Fruit fly (Drosophila melanogaster) whole organism, wandering third instar larva: Measurements from ENCODE around the gene Cap-D2.

Experiments used
- Abd-B ChIP-seq: fragments of >200 bp; optimal IDR thresholded peaks from 2 replicates; lab custom pipeline; 2017; ENCODE audit warnings: missing biosample characterization, missing genetic modification characterization
- CG32264 ChIP-seq: fragments of 200-800 bp; sonication (Bioruptor generic); optimal IDR thresholded peaks from 2 replicates; lab custom pipeline; 2016; ENCODE audit warnings: missing biosample characterization, missing genetic modification characterization
- CG9705 ChIP-seq: fragments of 200-800 bp; sonication (Bioruptor generic); optimal IDR thresholded peaks from 2 replicates; lab custom pipeline; 2018; ENCODE audit warnings: missing biosample characterization, mild to moderate bottlenecking, missing genetic modification characterization
- GATAd ChIP-seq: sonication (Bioruptor generic); optimal IDR thresholded peaks from 2 replicates; lab custom pipeline; 2016; ENCODE audit warnings: missing biosample characterization, missing genetic modification characterization
- Hnf4 ChIP-seq: fragments of 200-800 bp; sonication (Bioruptor generic); optimal IDR thresholded peaks from 2 replicates; lab custom pipeline; 2016; ENCODE audit warnings: missing biosample characterization, mild to moderate bottlenecking, missing genetic modification characterization
- Hr78 ChIP-seq: fragments of >200 bp; optimal IDR thresholded peaks from 2 replicates; lab custom pipeline; 2017; ENCODE audit warnings: missing biosample characterization, missing genetic modification characterization
- Hr83 ChIP-seq: fragments of 200-300 bp; sonication (Bioruptor generic); optimal IDR thresholded peaks from 2 replicates; lab custom pipeline; 2016; ENCODE audit warnings: missing biosample characterization, mild to moderate bottlenecking, missing genetic modification characterization, moderate library complexity; ENCODE audit not compliant: poor library complexity, severe bottlenecking
- Mio ChIP-seq: sonication (Bioruptor generic); optimal IDR thresholded peaks from 2 replicates; lab custom pipeline; 2016; ENCODE audit warnings: missing biosample characterization, missing genetic modification characterization
- Myc ChIP-seq: fragments of >200 bp; optimal IDR thresholded peaks from 2 replicates; lab custom pipeline; 2017
- Rel ChIP-seq, 2 experiments: fragments of 200-800 bp; sonication (Bioruptor generic) in 1 of 2; optimal IDR thresholded peaks; 2 replicates in 1 of 2; 3 replicates in 1 of 2; lab custom pipeline; 2016 to 2019; ENCODE audit warnings: mild to moderate bottlenecking in 2 of 2, missing biosample characterization in 2 of 2, missing genetic modification characterization in 2 of 2, moderate library complexity in 1 of 2
- Sp1 ChIP-seq: fragments of 200-800 bp; sonication (Bioruptor generic); optimal IDR thresholded peaks from 3 replicates; lab custom pipeline; 2019; ENCODE audit warnings: missing biosample characterization, mild to moderate bottlenecking, missing genetic modification characterization, moderate library complexity
- brk ChIP-seq: fragments of 200-800 bp; sonication (Bioruptor generic); optimal IDR thresholded peaks from 2 replicates; lab custom pipeline; 2016; ENCODE audit warnings: missing biosample characterization, mild to moderate bottlenecking, missing genetic modification characterization
- dl ChIP-seq, 2 experiments: fragments of 175-275, 200-275 bp in 1 of 2; fragments of 200-275 bp in 1 of 2; sonication (Bioruptor generic); optimal IDR thresholded peaks; lab custom pipeline; 2018; ENCODE audit warnings: mild to moderate bottlenecking in 2 of 2, missing biosample characterization in 2 of 2, missing genetic modification characterization in 2 of 2, moderate library complexity in 2 of 2; ENCODE audit not compliant: partially characterized antibody in 2 of 2, insufficient read depth in 1 of 2
- dmrt93B ChIP-seq: fragments of 200-800 bp; sonication (Bioruptor generic); optimal IDR thresholded peaks from 2 replicates; lab custom pipeline; 2018; ENCODE audit warnings: missing biosample characterization, mild to moderate bottlenecking, missing genetic modification characterization
- ey ChIP-seq: fragments of 200-800 bp; sonication (Bioruptor generic); optimal IDR thresholded peaks from 2 replicates; lab custom pipeline; 2016; ENCODE audit warnings: missing biosample characterization, missing genetic modification characterization
- foxo ChIP-seq, 2 experiments: fragments of 200-800 bp; sonication (Bioruptor generic); optimal IDR thresholded peaks; 2 replicates in 1 of 2; 3 replicates in 1 of 2; lab custom pipeline; 2016 to 2017; ENCODE audit warnings: missing biosample characterization in 2 of 2, missing genetic modification characterization in 2 of 2
- fru ChIP-seq: fragments of 200-800 bp; sonication (Bioruptor generic); optimal IDR thresholded peaks from 3 replicates; lab custom pipeline; 2016; ENCODE audit warnings: missing biosample characterization, mild to moderate bottlenecking, missing genetic modification characterization
- h ChIP-seq: fragments of 200-800 bp; sonication (Bioruptor generic); optimal IDR thresholded peaks from 3 replicates; lab custom pipeline; 2016; ENCODE audit warnings: missing biosample characterization, mild to moderate bottlenecking, missing genetic modification characterization
- lola ChIP-seq: fragments of >200 bp; optimal IDR thresholded peaks from 2 replicates; lab custom pipeline; 2017; ENCODE audit warnings: missing biosample characterization, missing genetic modification characterization
- pan ChIP-seq: fragments of >200 bp; optimal IDR thresholded peaks from 2 replicates; lab custom pipeline; 2017
- psq ChIP-seq: fragments of 200-800 bp; sonication (Bioruptor generic); optimal IDR thresholded peaks from 3 replicates; lab custom pipeline; 2017; ENCODE audit warnings: missing biosample characterization, mild to moderate bottlenecking, missing genetic modification characterization, moderate library complexity
- rgr ChIP-seq: fragments of 200-800 bp; sonication (Bioruptor generic); optimal IDR thresholded peaks from 3 replicates; lab custom pipeline; 2016; ENCODE audit warnings: missing biosample characterization, mild to moderate bottlenecking, missing genetic modification characterization
- sage ChIP-seq: fragments of 200-800 bp; sonication (Bioruptor generic); optimal IDR thresholded peaks from 2 replicates; lab custom pipeline; 2016; ENCODE audit warnings: missing biosample characterization, mild to moderate bottlenecking, missing genetic modification characterization
- sv ChIP-seq: fragments of 200-800 bp; sonication (Bioruptor generic); optimal IDR thresholded peaks from 3 replicates; lab custom pipeline; 2016; ENCODE audit warnings: missing biosample characterization, missing genetic modification characterization
- tai ChIP-seq: sonication (Bioruptor generic); optimal IDR thresholded peaks from 2 replicates; lab custom pipeline; 2016; ENCODE audit warnings: missing biosample characterization, missing genetic modification characterization
- woc ChIP-seq: sonication (Bioruptor generic); optimal IDR thresholded peaks from 2 replicates; lab custom pipeline; 2016; ENCODE audit warnings: missing biosample characterization, mild to moderate bottlenecking, missing genetic modification characterization

The Cap-D2 gene

DNA sequence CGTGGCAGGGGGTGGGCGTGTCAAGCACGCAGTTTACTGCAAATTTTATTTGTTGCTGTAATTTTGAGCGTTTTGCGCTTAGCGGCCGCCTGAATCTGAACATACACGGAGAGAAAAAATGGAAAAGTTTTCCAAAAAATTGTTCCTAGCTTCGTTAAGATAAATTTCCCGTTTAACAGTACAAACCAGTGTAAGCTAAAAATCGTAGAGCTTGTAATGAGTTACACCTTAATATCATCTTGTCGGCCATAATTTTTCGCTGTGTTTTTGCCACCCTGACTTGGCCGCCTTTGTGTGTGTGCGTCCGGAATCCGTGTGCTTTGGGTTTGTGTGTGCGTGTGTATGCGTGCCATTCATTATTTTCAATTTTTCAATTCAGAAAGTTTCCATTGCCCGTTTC, 24.0 kb upstream of the Cap-D2 start:
- no peak for TF ChIP-seq Myc (lab: Kevin White, UChicago)
- TF ChIP-seq brk (GFP tag; lab: Kevin White, UChicago) = no peak
- peak in 1 of 2 experiments; percentile 8 for TF ChIP-seq foxo (GFP tag; optimal IDR thresholded peaks at IDR 0.05; lab: Kevin White, UChicago)
- no peak for TF ChIP-seq psq (GFP tag; lab: Kevin White, UChicago)
- TF ChIP-seq h (GFP tag; lab: Kevin White, UChicago) = peak; percentile 1
- TF ChIP-seq Sp1 = no peak
- no peak for TF ChIP-seq sv
- TF ChIP-seq GATAd (GFP tag; lab: Kevin White, UChicago) = no peak
- no peak for TF ChIP-seq sage

dm6 chr3R:29659950-29660349, 15.5 kb upstream of the Cap-D2 start, which contains the start of gene Dop1R2:
Dop1R2 (minus strand) TSS chr3R:29659984.
- TF ChIP-seq pan (lab: Kevin White, UChicago) (no peak), sv (no peak), dmrt93B (GFP tag; lab: Kevin White, UChicago) (no peak), fru (no peak)

dm6 chr3R:29664183-29664829, 11.1 kb upstream of the Cap-D2 start, which contains the start of gene ppk21:
ppk21 (plus strand) TSS chr3R:29664779.
- TF ChIP-seq rgr = no peak
- TF ChIP-seq, all 38 proteins: peak for 0

- TF ChIP-seq sv (no peak), Hr78 (GFP tag; lab: Kevin White, UChicago) (no peak), Abd-B (GFP tag; lab: Kevin White, UChicago) (no peak), brk (GFP tag; lab: Kevin White, UChicago) (no peak), Hr83 (no peak), CG32264 (GFP tag; lab: Kevin White, UChicago) (no peak), fru (no peak), Hnf4 (no peak)
Observed at dm6 chr3R:29668777-29669176, 6.7 kb upstream of the Cap-D2 start, which contains the start of the genes ppk20 and ppk30. ppk20 (minus strand) TSS chr3R:29668877. ppk30 (plus strand) TSS chr3R:29669149.

DNA sequence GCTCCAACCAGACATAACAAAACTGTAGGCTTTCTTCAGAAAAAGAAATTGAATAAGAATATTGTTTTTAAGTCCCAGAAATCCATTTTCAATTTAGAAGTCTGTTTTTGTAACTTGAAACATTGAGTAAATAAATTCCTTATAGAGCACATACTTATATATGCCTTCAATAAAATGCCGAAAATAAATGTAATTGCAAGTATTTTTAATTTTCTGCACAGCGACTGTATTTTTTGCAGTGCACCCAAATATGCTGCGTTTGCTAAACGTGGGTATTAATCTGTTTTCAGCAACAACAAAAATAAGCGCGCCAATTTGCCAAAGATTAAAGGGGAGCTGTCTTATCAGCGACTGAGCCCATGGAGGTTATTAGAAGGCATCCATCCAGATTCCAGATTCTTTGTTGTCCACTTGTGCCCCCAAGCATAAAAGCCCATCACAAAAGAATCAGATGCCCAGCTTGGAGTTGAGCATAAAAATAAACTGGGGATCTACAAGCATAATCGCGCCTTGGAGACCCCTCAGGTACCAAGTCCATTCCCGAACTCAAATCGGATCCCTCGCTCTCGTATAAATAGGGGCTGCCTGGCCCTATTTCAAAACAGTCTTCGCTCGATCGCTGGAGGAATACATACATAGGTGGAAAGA, 4.3 kb upstream of the Cap-D2 start, which contains the start of gene Obp99a:
Gene Obp99a (plus strand): TSS at position 598 of the 648 bp plus-strand sequence.
- TF ChIP-seq h (GFP tag; lab: Kevin White, UChicago) = peak; percentile 22
- no peak for TF ChIP-seq Sp1
- TF ChIP-seq sv = no peak
- no peak for TF ChIP-seq dl (GFP tag; optimal IDR thresholded peaks at IDR 0.05; lab: Kevin White, UChicago; ENCODE audit: insufficient read depth in 1 of 2, partially characterized antibody in 2 of 2)
- no peak for TF ChIP-seq woc
- TF ChIP-seq Hr83 = no peak
- no peak for TF ChIP-seq Rel (GFP tag; optimal IDR thresholded peaks at IDR 0.05; lab: Kevin White, UChicago)
- peak; percentile 76 for TF ChIP-seq Rel (tag; optimal IDR thresholded peaks at IDR 0.05; lab: Kevin White, UChicago)
- TF ChIP-seq foxo (GFP tag; optimal IDR thresholded peaks at IDR 0.05; lab: Kevin White, UChicago) = peak in 1 of 2 experiments; percentile 32

DNA sequence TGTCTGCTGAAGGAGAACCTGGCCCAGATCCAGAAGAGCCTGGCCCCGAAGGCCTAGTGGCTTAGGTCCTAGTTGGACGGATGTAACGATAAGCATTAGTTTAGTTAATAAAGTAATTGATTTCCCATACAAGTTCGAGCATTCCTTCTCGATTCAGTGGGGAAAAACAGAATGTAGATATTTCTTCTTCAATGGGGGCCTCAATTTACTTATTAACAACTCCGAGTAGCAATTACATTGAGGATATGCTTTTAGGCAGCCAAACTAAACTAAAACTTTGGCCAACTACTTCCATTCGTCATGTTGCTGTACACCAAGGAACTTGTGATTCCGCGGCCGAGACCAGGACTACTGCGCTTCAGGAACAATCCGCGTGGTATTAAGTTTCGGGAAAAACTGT, 3.3 kb upstream of the Cap-D2 start, which contains the start of gene ppk19:
Gene ppk19 (plus strand): TSS at position 301 of the 400 bp plus-strand sequence.
- no peak for TF ChIP-seq Sp1
- no peak for TF ChIP-seq ey (GFP tag; lab: Kevin White, UChicago)
- no peak for TF ChIP-seq Rel (GFP tag; optimal IDR thresholded peaks at IDR 0.05; lab: Kevin White, UChicago)
- no peak for TF ChIP-seq Rel (tag; optimal IDR thresholded peaks at IDR 0.05; lab: Kevin White, UChicago)
- TF ChIP-seq Abd-B (GFP tag; lab: Kevin White, UChicago) = no peak
- no peak for TF ChIP-seq h (GFP tag; lab: Kevin White, UChicago)
- TF ChIP-seq dl (GFP tag; optimal IDR thresholded peaks at IDR 0.05; lab: Kevin White, UChicago; ENCODE audit: insufficient read depth in 1 of 2, partially characterized antibody in 2 of 2) = no peak
- no peak for TF ChIP-seq tai
- no peak for TF ChIP-seq woc
- TF ChIP-seq lola (GFP tag; lab: Kevin White, UChicago) = no peak
- TF ChIP-seq Mio (GFP tag; lab: Kevin White, UChicago) = no peak
- TF ChIP-seq dmrt93B (GFP tag; lab: Kevin White, UChicago) = no peak
- TF ChIP-seq CG9705 (GFP tag; lab: Kevin White, UChicago) = no peak
- no peak for TF ChIP-seq pan (lab: Kevin White, UChicago)
